Fruit fly (Drosophila melanogaster): ENCODE measurements around the gene CG32436.

- TF ChIP-seq vri (GFP tag; optimal IDR thresholded peaks at IDR 0.05) (no peak), CG11294 (GFP tag; IDR thresholded peaks at IDR 0.05) (no peak), topi (GFP tag; optimal IDR thresholded peaks at IDR 0.05) (no peak), CG10631 (GFP tag; optimal IDR thresholded peaks at IDR 0.05) (no peak), CG9139 (GFP tag; optimal IDR thresholded peaks at IDR 0.05) (no peak), Sox102F (GFP tag; optimal IDR thresholded peaks at IDR 0.05) (no peak)
These were observed 26.2 kb upstream of the CG32436 start, which contains the start of gene Pc for dm6 chr3L:21317416-21318259.

All from whole organism, prepupa.